Fruit fly (Drosophila melanogaster): Measurements from ENCODE around the gene AdoR.

AdoR gene

dm6 chr3R:30099341-30099871, 50.0 kb downstream of the AdoR start (continued):
- TF ChIP-seq hbn (GFP tag; IDR thresholded peaks at IDR 0.05; ENCODE audit: partially characterized antibody) = peak; percentile 60
- 0 out of 3 replicates have a peak, but pooled peaks have one; percentile 6 for TF ChIP-seq Dbx (GFP tag; IDR thresholded peaks at IDR 0.05)
- peak; percentile 76 for TF ChIP-seq CG13287 (GFP tag; IDR thresholded peaks at IDR 0.05; ENCODE audit: partially characterized antibody)
- TF ChIP-seq sna (GFP tag; IDR thresholded peaks at IDR 0.05; ENCODE audit: partially characterized antibody) = peak; percentile 72
- TF ChIP-seq gsb-n (tag; optimal IDR thresholded peaks at IDR 0.05) = no peak
- peak; percentile 71 for TF ChIP-seq zen2 (GFP tag; IDR thresholded peaks at IDR 0.05; ENCODE audit: partially characterized antibody)
- TF ChIP-seq Adf1 (GFP tag; IDR thresholded peaks at IDR 0.05) = peak; percentile 80
- no peak for TF ChIP-seq hkb (optimal IDR thresholded peaks at IDR 0.05)
- peak; percentile 8; the same call in 1 of the 2 replicates for TF ChIP-seq hkb (GFP tag; IDR thresholded peaks at IDR 0.05)
- peak; percentile 5 for TF ChIP-seq CG3163 (GFP tag; optimal IDR thresholded peaks at IDR 0.05)
- peak; percentile 25 for TF ChIP-seq Jarid2 (GFP tag; optimal IDR thresholded peaks at IDR 0.05)
- TF ChIP-seq inv (GFP tag; IDR thresholded peaks at IDR 0.05; ENCODE audit: partially characterized antibody) = peak; percentile 27; the same call in 1 of the 2 replicates
- TF ChIP-seq sqz (GFP tag; optimal IDR thresholded peaks at IDR 0.05) = peak; percentile 63
- no peak for TF ChIP-seq twi (tag; optimal IDR thresholded peaks at IDR 0.05)
- peak; percentile 77 for TF ChIP-seq Drgx (GFP tag; IDR thresholded peaks at IDR 0.05)
- 0 out of 3 replicates have a peak, but pooled peaks have one; percentile 24 for TF ChIP-seq CG14860 (GFP tag; IDR thresholded peaks at IDR 0.05; ENCODE audit: partially characterized antibody)
- TF ChIP-seq chinmo (GFP tag; IDR thresholded peaks at IDR 0.05; ENCODE audit: partially characterized antibody) = peak; percentile 95; the same call in 3 of the 4 replicates
- TF ChIP-seq CG42726 (GFP tag; IDR thresholded peaks at IDR 0.05; ENCODE audit: partially characterized antibody) = no peak
- no peak for TF ChIP-seq Ssrp (tag; optimal IDR thresholded peaks at IDR 0.05)
- TF ChIP-seq amos (GFP tag; IDR thresholded peaks at IDR 0.05; ENCODE audit: partially characterized antibody) = peak; percentile 44; the same call in 1 of the 2 replicates
- TF ChIP-seq CG32772 (GFP tag; IDR thresholded peaks at IDR 0.05) = peak; percentile 74
- TF ChIP-seq CG12219 (GFP tag; optimal IDR thresholded peaks at IDR 0.05) = no peak
- TF ChIP-seq lmd (GFP tag; IDR thresholded peaks at IDR 0.05) = no peak
- TF ChIP-seq CG17385 (GFP tag; optimal IDR thresholded peaks at IDR 0.05) = peak; percentile 7
- TF ChIP-seq stc (GFP tag; IDR thresholded peaks at IDR 0.05) = no peak
- peak; percentile 46; the same call in 2 of the 4 replicates for TF ChIP-seq Dll (GFP tag; IDR thresholded peaks at IDR 0.05; ENCODE audit: partially characterized antibody)
- no peak for TF ChIP-seq Sry-δ (GFP tag; optimal IDR thresholded peaks at IDR 0.05)
- peak; percentile 14 for TF ChIP-seq lbe (GFP tag; optimal IDR thresholded peaks at IDR 0.05)
- no peak for TF ChIP-seq ems (GFP tag; optimal IDR thresholded peaks at IDR 0.05)
- peak; percentile 42; the same call in 1 of the 3 replicates for TF ChIP-seq Opbp (GFP tag; IDR thresholded peaks at IDR 0.05; ENCODE audit: partially characterized antibody)
- TF ChIP-seq CG5953 (GFP tag; IDR thresholded peaks at IDR 0.05) = no peak
- TF ChIP-seq z (GFP tag; IDR thresholded peaks at IDR 0.05) = peak; percentile 99
- no peak for TF ChIP-seq NC2β (GFP tag; optimal IDR thresholded peaks at IDR 0.05)
- peak; percentile 89 to 96 for TF ChIP-seq Trl (optimal IDR thresholded peaks at IDR 0.05)
- peak; percentile 33 for TF ChIP-seq Trl (GFP tag; optimal IDR thresholded peaks at IDR 0.05)
- peak; percentile 9 for TF ChIP-seq corto (GFP tag; optimal IDR thresholded peaks at IDR 0.05)
- TF ChIP-seq CG9817 (tag; optimal IDR thresholded peaks at IDR 0.05) = no peak
- TF ChIP-seq ato (GFP tag; IDR thresholded peaks at IDR 0.05; ENCODE audit: partially characterized antibody) = peak; percentile 36; the same call in 1 of the 2 replicates
- TF ChIP-seq pb (GFP tag; optimal IDR thresholded peaks at IDR 0.05) = no peak
- no peak for TF ChIP-seq BEAF-32 (GFP tag; optimal IDR thresholded peaks at IDR 0.05)
- 0 out of 3 replicates have a peak, but pooled peaks have one; percentile 44 for TF ChIP-seq Doc3 (GFP tag; IDR thresholded peaks at IDR 0.05; ENCODE audit: partially characterized antibody)
- peak; percentile 80 for TF ChIP-seq CG34224 (GFP tag; IDR thresholded peaks at IDR 0.05; ENCODE audit: partially characterized antibody)
- peak; percentile 76; the same call in 1 of the 2 replicates for TF ChIP-seq chm (GFP tag; IDR thresholded peaks at IDR 0.05)
- no peak for TF ChIP-seq CG6765 (GFP tag; optimal IDR thresholded peaks at IDR 0.05)
- no peak for TF ChIP-seq nerfin-1 (tag; optimal IDR thresholded peaks at IDR 0.05)
- no peak for TF ChIP-seq trem (tag; optimal IDR thresholded peaks at IDR 0.05)
- TF ChIP-seq CG10543 (GFP tag; optimal IDR thresholded peaks at IDR 0.05) = peak; percentile 30
- peak; percentile 34; the same call in 1 of the 2 replicates for TF ChIP-seq Scr (GFP tag; IDR thresholded peaks at IDR 0.05; ENCODE audit: partially characterized antibody)

Measured in whole organism, embryonic.